Worm (Caenorhabditis elegans): ENCODE measurements around the gene T07F8.1.

The T07F8.1 gene

DNA sequence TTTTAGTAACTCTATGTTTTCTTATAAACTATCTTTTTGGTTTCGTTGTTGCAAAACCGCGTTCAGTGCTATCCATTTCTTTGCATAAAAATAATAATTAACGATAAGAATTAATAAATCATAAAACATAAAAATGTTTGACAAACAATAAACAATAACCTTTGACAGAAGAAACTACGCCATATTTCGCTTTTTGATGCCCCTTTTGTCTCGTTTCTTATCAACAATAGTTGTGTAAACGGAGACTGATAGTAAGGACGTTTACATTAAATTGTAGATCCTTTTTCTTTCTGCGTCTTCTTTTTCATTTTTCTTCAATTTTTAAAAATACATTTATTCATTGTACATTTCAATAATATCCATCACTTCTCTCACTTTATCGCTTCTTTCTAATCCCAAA is 9.1 kb upstream of the T07F8.1 start:
- TF ChIP-seq nhr-90 (tag; optimal IDR thresholded peaks at IDR 0.05; ENCODE audit: poor library complexity), result peak; percentile 30
- TF ChIP-seq elt-2 (tag; optimal IDR thresholded peaks at IDR 0.05), result peak; percentile 72
- no peak for TF ChIP-seq mep-1 (tag; optimal IDR thresholded peaks at IDR 0.05)
- TF ChIP-seq ets-5 (GFP tag; IDR thresholded peaks at IDR 0.05), result no peak
- TF ChIP-seq nhr-71 (tag; optimal IDR thresholded peaks at IDR 0.05), result no peak
- TF ChIP-seq nhr-20 (tag; optimal IDR thresholded peaks at IDR 0.05), result peak; percentile 24
- TF ChIP-seq aly-2 (tag; optimal IDR thresholded peaks at IDR 0.05), result no peak
- no peak for TF ChIP-seq mef-2 (tag; optimal IDR thresholded peaks at IDR 0.05)
- no peak for TF ChIP-seq ces-1 (GFP tag; optimal IDR thresholded peaks at IDR 0.05)
- TF ChIP-seq lin-35 (GFP tag; optimal IDR thresholded peaks at IDR 0.05), result peak in 1 of 2 experiments; percentile 30
- TF ChIP-seq blmp-1 (tag; optimal IDR thresholded peaks at IDR 0.05), result no peak
- TF ChIP-seq nhr-19 (GFP tag; conservative IDR thresholded peaks at IDR 0.05), result no peak
- peak in 1 of 6 experiments; percentile 1 for TF ChIP-seq elt-3 (tag; optimal IDR thresholded peaks at IDR 0.05)
- no peak for TF ChIP-seq lin-15B (tag; optimal IDR thresholded peaks at IDR 0.05)
- TF ChIP-seq egl-27 (tag; optimal IDR thresholded peaks at IDR 0.05), result no peak
- no peak for TF ChIP-seq fos-1 (tag; optimal IDR thresholded peaks at IDR 0.05)
- no peak for TF ChIP-seq fkh-8 (tag; optimal IDR thresholded peaks at IDR 0.05)
- TF ChIP-seq lin-39 (tag; optimal IDR thresholded peaks at IDR 0.05), result no peak

ce11 chrII:7144307-7144706 is 3.9 kb upstream of the T07F8.1 start, which contains the start of gene npr-31:
npr-31 (plus strand) TSS chrII:7144607.
- TF ChIP-seq vab-15 (tag; optimal IDR thresholded peaks at IDR 0.05) (no peak), ceh-82 (tag; optimal IDR thresholded peaks at IDR 0.05) (no peak), nhr-71 (tag; optimal IDR thresholded peaks at IDR 0.05) (no peak), nhr-237 (tag; optimal IDR thresholded peaks at IDR 0.05) (no peak), lsy-2 (tag; optimal IDR thresholded peaks at IDR 0.05) (no peak), sptf-1 (tag; optimal IDR thresholded peaks at IDR 0.05) (no peak), nhr-76 (tag; optimal IDR thresholded peaks at IDR 0.05) (no peak), unc-30 (tag; optimal IDR thresholded peaks at IDR 0.05) (no peak), ztf-4 (tag; optimal IDR thresholded peaks at IDR 0.05) (no peak), pax-3 (tag; optimal IDR thresholded peaks at IDR 0.05) (no peak), ceh-8 (GFP tag; optimal IDR thresholded peaks at IDR 0.05) (no peak), skn-1 (tag; optimal IDR thresholded peaks at IDR 0.05) (no peak), lin-15B (tag; optimal IDR thresholded peaks at IDR 0.05) (no peak), mdl-1 (tag; optimal IDR thresholded peaks at IDR 0.05) (no peak), nhr-90 (tag; optimal IDR thresholded peaks at IDR 0.05; ENCODE audit: poor library complexity) (no peak)

- TF ChIP-seq dsc-1 (tag; optimal IDR thresholded peaks at IDR 0.05) (peak; percentile 99), nhr-47 (tag; optimal IDR thresholded peaks at IDR 0.05) (peak; percentile 30), pax-3 (tag; optimal IDR thresholded peaks at IDR 0.05) (peak; percentile 73), nhr-28 (tag; optimal IDR thresholded peaks at IDR 0.05) (no peak), efl-1 (optimal IDR thresholded peaks at IDR 0.05) (no peak), efl-1 (GFP tag; optimal IDR thresholded peaks at IDR 0.05 in 1 of 2) (peak in 1 of 2 experiments; percentile 67), zag-1 (tag; optimal IDR thresholded peaks at IDR 0.05) (no peak), ceh-8 (GFP tag; optimal IDR thresholded peaks at IDR 0.05) (peak; percentile 8), sox-4 (tag; optimal IDR thresholded peaks at IDR 0.05) (peak; percentile 17), nhr-90 (tag; optimal IDR thresholded peaks at IDR 0.05; ENCODE audit: poor library complexity) (no peak), vab-15 (tag; optimal IDR thresholded peaks at IDR 0.05) (no peak), mdl-1 (tag; optimal IDR thresholded peaks at IDR 0.05) (no peak), lin-13 (GFP tag; optimal IDR thresholded peaks at IDR 0.05) (no peak)
Measured at ce11 chrII:7146240-7146639, 2.0 kb upstream of the T07F8.1 start.

DNA sequence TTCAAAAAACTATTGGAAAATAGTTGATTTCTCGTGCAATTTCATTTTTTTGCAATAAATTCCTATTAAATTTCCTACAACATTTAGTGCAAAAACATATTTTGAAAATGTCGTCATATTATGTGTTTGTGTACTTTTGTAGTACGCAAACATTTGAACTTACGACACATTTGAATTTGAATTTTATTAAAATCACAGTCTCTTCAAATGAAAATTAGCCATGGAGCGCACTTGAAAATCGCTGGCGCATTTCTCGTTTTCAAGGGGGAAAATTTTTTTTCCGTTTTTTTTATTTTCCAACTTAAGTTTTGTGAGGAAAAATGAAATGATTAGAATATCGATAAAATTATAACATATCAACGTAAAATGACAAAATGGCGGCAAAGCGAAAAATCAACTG is 649 bp upstream of the T07F8.1 start:
- TF ChIP-seq Y116A8C.19 (tag; optimal IDR thresholded peaks at IDR 0.05; ENCODE audit: borderline replicate concordance), result no peak
- TF ChIP-seq dsc-1 (tag; optimal IDR thresholded peaks at IDR 0.05), result peak; percentile 51
- TF ChIP-seq mep-1 (tag; optimal IDR thresholded peaks at IDR 0.05), result peak; percentile 22
- no peak for TF ChIP-seq rnt-1 (tag; optimal IDR thresholded peaks at IDR 0.05)
- TF ChIP-seq nhr-20 (tag; optimal IDR thresholded peaks at IDR 0.05), result peak; percentile 56
- TF ChIP-seq nhr-47 (tag; optimal IDR thresholded peaks at IDR 0.05), result peak; percentile 55
- no peak for TF ChIP-seq pqm-1 (tag; optimal IDR thresholded peaks at IDR 0.05)
- TF ChIP-seq nhr-85 (tag), result peak; percentile 67
- peak; percentile 48 for TF ChIP-seq snu-23 (GFP tag; optimal IDR thresholded peaks at IDR 0.05)
- no peak for TF ChIP-seq C04F5.9 (tag; optimal IDR thresholded peaks at IDR 0.05)
- TF ChIP-seq unc-62 (GFP tag; optimal IDR thresholded peaks at IDR 0.05), result no peak
- no peak for TF ChIP-seq nhr-28 (tag; optimal IDR thresholded peaks at IDR 0.05)
- peak; percentile 42 to 67 (median 65) for TF ChIP-seq dpl-1 (GFP tag; optimal IDR thresholded peaks at IDR 0.05)
- no peak for TF ChIP-seq nhr-12 (tag; optimal IDR thresholded peaks at IDR 0.05)
- TF ChIP-seq unc-30 (tag; optimal IDR thresholded peaks at IDR 0.05), result no peak
- TF ChIP-seq xbp-1 (tag; optimal IDR thresholded peaks at IDR 0.05), result peak; percentile 19
- TF ChIP-seq mab-9 (GFP tag; IDR thresholded peaks at IDR 0.05), result no peak

Data from whole organism, L1 larva.